Worm (Caenorhabditis elegans) whole organism, L2 larva: Measurements from ENCODE around the gene tax-6.

Experiments
- F13H6.1 ChIP-seq: sonication (generic microtip); optimal IDR thresholded peaks from 2 replicates; lab custom pipeline; 2016; ENCODE audit warnings: missing genetic modification characterization, missing compliant biosample characterization
- R02D3.7 ChIP-seq: fragments of 150-350 bp; optimal IDR thresholded peaks from 2 replicates; lab custom pipeline; 2014; ENCODE audit warnings: missing biosample characterization, missing genetic modification characterization
- ZK546.5 ChIP-seq: sonication (generic microtip); optimal IDR thresholded peaks from 2 replicates; lab custom pipeline; 2017; ENCODE audit warnings: missing biosample characterization, missing genetic modification characterization
- alr-1 ChIP-seq: fragments of 150-350 bp; optimal IDR thresholded peaks from 2 replicates; lab custom pipeline; 2014; ENCODE audit warnings: missing biosample characterization, missing genetic modification characterization
- aly-2 ChIP-seq: fragments of 150-350 bp; optimal IDR thresholded peaks from 2 replicates; lab custom pipeline; 2014; ENCODE audit warnings: missing biosample characterization, missing genetic modification characterization
- ama-1 ChIP-seq: fragments of 150-350 bp; optimal IDR thresholded peaks from 2 replicates; lab custom pipeline; 2018; ENCODE audit warnings: inconsistent platforms
- blmp-1 ChIP-seq: sonication (generic microtip); optimal IDR thresholded peaks from 2 replicates; lab custom pipeline; 2017; ENCODE audit warnings: missing genetic modification characterization, mild to moderate bottlenecking, missing compliant biosample characterization, antibody characterized with exemption, moderate library complexity; ENCODE audit not compliant: insufficient read depth
- ceh-16 ChIP-seq: fragments of 150-350 bp; optimal IDR thresholded peaks from 2 replicates; lab custom pipeline; 2014; ENCODE audit warnings: missing biosample characterization, missing genetic modification characterization
- ceh-82 ChIP-seq: fragments of 150-350 bp; optimal IDR thresholded peaks from 2 replicates; lab custom pipeline; 2014; ENCODE audit warnings: missing biosample characterization, missing genetic modification characterization
- crh-2 ChIP-seq: sonication (generic microtip); optimal IDR thresholded peaks from 2 replicates; lab custom pipeline; 2017; ENCODE audit warnings: missing biosample characterization, missing genetic modification characterization
- dmd-4 ChIP-seq: sonication (generic microtip); optimal IDR thresholded peaks from 2 replicates; lab custom pipeline; 2017; ENCODE audit warnings: missing biosample characterization, missing genetic modification characterization
- egl-27 ChIP-seq: sonication (generic microtip); optimal IDR thresholded peaks from 3 replicates; lab custom pipeline; 2017; ENCODE audit warnings: missing biosample characterization, missing genetic modification reagents, missing genetic modification characterization
- elt-1 ChIP-seq: fragments of 150-350 bp; optimal IDR thresholded peaks from 2 replicates; lab custom pipeline; 2014; ENCODE audit warnings: missing biosample characterization, missing genetic modification characterization
- gmeb-1 ChIP-seq: fragments of 150-350 bp; optimal IDR thresholded peaks from 2 replicates; lab custom pipeline; 2014; ENCODE audit warnings: missing biosample characterization, missing genetic modification characterization
- lin-11 ChIP-seq: fragments of 150-350 bp; sonication (generic microtip); optimal IDR thresholded peaks from 2 replicates; lab custom pipeline; 2014; ENCODE audit warnings: missing biosample characterization, missing genetic modification characterization, inconsistent platforms, mixed read lengths
- lin-13 ChIP-seq: fragments of 150-350 bp; optimal IDR thresholded peaks from 2 replicates; lab custom pipeline; 2014; ENCODE audit warnings: missing biosample characterization, missing genetic modification reagents, missing genetic modification characterization
- lin-39 ChIP-seq: fragments of 150-350 bp; optimal IDR thresholded peaks from 2 replicates; lab custom pipeline; 2014; ENCODE audit warnings: missing biosample characterization, missing genetic modification reagents, missing genetic modification characterization
- lsy-2 ChIP-seq, 2 experiments: fragments of 150-350 bp in 1 of 2; sonication (generic microtip) in 1 of 2; optimal IDR thresholded peaks; 2 replicates each; lab custom pipeline; 2014 to 2017; ENCODE audit warnings: missing biosample characterization in 2 of 2, missing genetic modification characterization in 2 of 2
- mab-5 ChIP-seq: fragments of 150-350 bp; optimal IDR thresholded peaks from 2 replicates; lab custom pipeline; 2014; ENCODE audit warnings: missing biosample characterization, missing genetic modification characterization
- mbf-1 ChIP-seq: sonication (generic microtip); optimal IDR thresholded peaks from 2 replicates; lab custom pipeline; 2017; ENCODE audit warnings: missing biosample characterization, missing genetic modification characterization
- mdl-1 ChIP-seq, 2 experiments: fragments of 150-350 bp in 1 of 2; sonication (generic microtip) in 1 of 2; optimal IDR thresholded peaks; 2 replicates each; lab custom pipeline; 2017; ENCODE audit warnings: missing biosample characterization in 2 of 2, missing genetic modification characterization in 2 of 2
- nhr-10 ChIP-seq: sonication (generic microtip); optimal IDR thresholded peaks from 2 replicates; lab custom pipeline; 2017; ENCODE audit warnings: missing biosample characterization, missing genetic modification characterization
- nhr-11 ChIP-seq: fragments of 150-350 bp; optimal IDR thresholded peaks from 2 replicates; lab custom pipeline; 2014; ENCODE audit warnings: missing biosample characterization, missing genetic modification characterization
- nhr-129 ChIP-seq: fragments of 150-350 bp; optimal IDR thresholded peaks from 2 replicates; lab custom pipeline; 2014; ENCODE audit warnings: missing biosample characterization, missing genetic modification characterization
- nhr-21 ChIP-seq: fragments of 150-350 bp; optimal IDR thresholded peaks from 2 replicates; lab custom pipeline; 2014; ENCODE audit warnings: missing biosample characterization, missing genetic modification characterization
- nhr-23 ChIP-seq: fragments of 150-350 bp; optimal IDR thresholded peaks from 2 replicates; lab custom pipeline; 2014; ENCODE audit warnings: missing biosample characterization, missing genetic modification reagents, missing genetic modification characterization
- nhr-25 ChIP-seq: fragments of 150-350 bp; sonication (generic microtip); optimal IDR thresholded peaks from 3 replicates; lab custom pipeline; 2014; ENCODE audit warnings: missing biosample characterization, missing genetic modification characterization
- peb-1 ChIP-seq: fragments of 150-350 bp; optimal IDR thresholded peaks from 2 replicates; lab custom pipeline; 2014; ENCODE audit warnings: missing biosample characterization, missing genetic modification characterization
- sem-4 ChIP-seq: fragments of 150-350 bp; optimal IDR thresholded peaks from 2 replicates; lab custom pipeline; 2014; ENCODE audit warnings: missing biosample characterization, missing genetic modification reagents, missing genetic modification characterization
- skn-1 ChIP-seq: sonication (generic microtip); optimal IDR thresholded peaks from 2 replicates; lab custom pipeline; 2017; ENCODE audit warnings: missing biosample characterization, missing genetic modification characterization
- sma-9 ChIP-seq, 2 experiments: fragments of 150-350 bp in 1 of 2; sonication (generic microtip) in 1 of 2; optimal IDR thresholded peaks; 2 replicates each; lab custom pipeline; 2014 to 2016; ENCODE audit warnings: missing genetic modification characterization in 2 of 2, mild to moderate bottlenecking in 1 of 2, missing biosample characterization in 1 of 2, missing compliant biosample characterization in 1 of 2, missing genetic modification reagents in 1 of 2, moderate library complexity in 1 of 2
- snpc-4 ChIP-seq: fragments of 150-350 bp; optimal IDR thresholded peaks from 2 replicates; lab custom pipeline; 2014; ENCODE audit warnings: missing biosample characterization, missing genetic modification characterization
- unc-55 ChIP-seq: fragments of 150-350 bp; sonication (generic microtip); optimal IDR thresholded peaks from 3 replicates; lab custom pipeline; 2014; ENCODE audit warnings: missing biosample characterization, missing genetic modification reagents, missing genetic modification characterization
- unc-62 ChIP-seq: fragments of 150-350 bp; optimal IDR thresholded peaks from 2 replicates; lab custom pipeline; 2014; ENCODE audit warnings: missing biosample characterization, missing genetic modification reagents, missing genetic modification characterization
- ztf-1 ChIP-seq: fragments of 200-800 bp; sonication (Bioruptor generic); conservative IDR thresholded peaks from 2 replicates; pipeline ENCODE4 v1.3.6; 2022; ENCODE audit warnings: missing genetic modification characterization, missing compliant biosample characterization
- ztf-11 ChIP-seq: sonication (generic microtip); optimal IDR thresholded peaks from 2 replicates; lab custom pipeline; 2017; ENCODE audit warnings: missing biosample characterization, missing genetic modification characterization
- ztf-4 ChIP-seq: fragments of 150-350 bp; optimal IDR thresholded peaks from 2 replicates; lab custom pipeline; 2014; ENCODE audit warnings: missing biosample characterization, missing genetic modification characterization

tax-6 gene

DNA sequence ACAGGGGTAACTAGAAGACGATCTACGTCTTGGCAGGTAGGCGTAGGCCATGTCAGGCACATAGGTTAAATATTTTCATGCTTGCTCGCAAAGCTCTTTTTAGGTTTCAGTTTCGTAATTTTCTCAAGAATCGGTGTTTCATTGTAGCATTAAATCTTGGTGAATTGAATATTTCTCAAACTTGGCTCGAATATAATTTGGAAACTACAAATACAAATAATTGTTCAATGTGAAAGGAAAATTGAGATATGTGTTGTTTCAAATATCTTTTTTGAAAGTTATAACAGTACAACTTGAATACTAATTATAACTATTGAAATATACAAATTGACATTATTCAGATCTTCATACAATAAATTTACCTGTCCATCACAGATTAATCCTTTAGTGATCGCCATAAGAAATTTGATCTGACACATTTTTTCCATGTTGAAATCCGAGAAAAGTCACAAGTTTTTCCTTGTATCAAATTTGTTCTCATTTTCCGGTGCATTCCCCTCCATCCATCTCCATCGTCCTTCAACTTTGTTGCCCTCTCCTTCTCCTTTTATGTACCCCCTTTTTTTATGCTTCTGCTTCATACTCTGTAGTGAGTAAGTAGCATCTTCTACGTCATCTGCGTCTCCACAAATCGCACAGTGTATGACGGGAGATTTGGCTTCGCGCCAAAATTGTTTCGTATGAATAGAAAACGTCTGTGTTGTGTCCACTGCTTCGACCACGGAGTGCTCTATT is 22.9 kb upstream of the tax-6 start, which contains the start of gene C02F4.5 (continued):
- TF ChIP-seq blmp-1 (tag; lab: Kevin White, UChicago) (no peak), nhr-21 (tag; lab: Kevin White, UChicago) (no peak), nhr-10 (tag; lab: Kevin White, UChicago) (no peak), mbf-1 (no peak), R02D3.7 (tag; lab: Kevin White, UChicago) (no peak), ztf-4 (tag; lab: Kevin White, UChicago) (no peak), lin-39 (tag; lab: Kevin White, UChicago) (no peak)

DNA sequence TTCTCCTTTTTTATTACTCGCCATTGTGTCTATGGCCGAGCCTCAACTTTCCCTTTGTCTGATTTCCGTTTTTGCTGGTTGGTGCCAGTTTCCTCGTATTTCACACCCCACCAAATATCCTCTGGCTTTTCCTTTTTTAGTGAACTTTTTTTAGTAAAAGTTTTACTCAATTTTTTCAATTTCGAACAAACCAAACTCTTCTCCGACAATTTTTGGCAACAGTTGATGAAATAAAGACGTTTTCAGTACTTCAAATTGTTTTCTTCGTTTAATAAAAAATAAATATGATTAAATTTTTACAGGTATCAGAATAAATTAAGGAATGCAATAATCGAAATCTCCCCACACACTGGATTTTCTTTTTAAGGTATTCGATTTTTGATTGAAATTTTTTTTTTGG is 19.7 kb upstream of the tax-6 start, which contains the start of gene cal-4:
Gene cal-4, plus strand, starts transcription at position 301 of the 400 bp plus-strand sequence.
- no peak for TF ChIP-seq ama-1
- TF ChIP-seq nhr-10 (tag; lab: Kevin White, UChicago) = no peak
- TF ChIP-seq ztf-4 (tag; lab: Kevin White, UChicago) = no peak
- TF ChIP-seq unc-62 = no peak
- no peak for TF ChIP-seq lin-39 (tag; lab: Kevin White, UChicago)
- no peak for TF ChIP-seq snpc-4 (tag; lab: Kevin White, UChicago)
- TF ChIP-seq ZK546.5 = no peak
- no peak for TF ChIP-seq sma-9 (GFP tag; optimal IDR thresholded peaks at IDR 0.05; lab: Kevin White, UChicago)
- TF ChIP-seq sma-9 (tag; optimal IDR thresholded peaks at IDR 0.05; lab: Kevin White, UChicago) = no peak
- TF ChIP-seq blmp-1 (tag; lab: Kevin White, UChicago) = no peak
- TF ChIP-seq nhr-11 (tag; lab: Kevin White, UChicago) = no peak
- TF ChIP-seq ztf-1 (GFP tag; lab: Robert Waterston, UW) = no peak

ce11 chrIV:10518652-10519051 is 17.3 kb upstream of the tax-6 start:
- no peak for TF ChIP-seq ztf-11
- no peak for TF ChIP-seq F13H6.1
- no peak for TF ChIP-seq sem-4
- TF ChIP-seq nhr-23 = no peak
- TF ChIP-seq elt-1 (tag; lab: Kevin White, UChicago) = no peak
- TF ChIP-seq nhr-11 (tag; lab: Kevin White, UChicago) = no peak
- no peak for TF ChIP-seq lsy-2 (tag; optimal IDR thresholded peaks at IDR 0.05; lab: Kevin White, UChicago)
- TF ChIP-seq aly-2 (tag; lab: Kevin White, UChicago) = no peak
- TF ChIP-seq, all 48 proteins: peak for 0

ce11 chrIV:10515128-10515527 is 13.7 kb upstream of the tax-6 start, which contains the start of gene C02F4.4:
Gene C02F4.4, minus strand, starts transcription at chrIV:10515228.
- TF ChIP-seq sem-4 = no peak
- TF ChIP-seq skn-1 = no peak
- no peak for TF ChIP-seq snpc-4 (tag; lab: Kevin White, UChicago)
- TF ChIP-seq unc-62 = no peak
- TF ChIP-seq crh-2 (tag; lab: Kevin White, UChicago) = no peak
- TF ChIP-seq peb-1 (tag; lab: Kevin White, UChicago) = no peak
- TF ChIP-seq ceh-82 (tag; lab: Kevin White, UChicago) = no peak
- no peak for TF ChIP-seq nhr-25 (tag; lab: Kevin White, UChicago)
- TF ChIP-seq dmd-4 = no peak
- TF ChIP-seq nhr-129 (tag; lab: Kevin White, UChicago) = no peak
- TF ChIP-seq aly-2 (tag; lab: Kevin White, UChicago) = no peak
- TF ChIP-seq lin-13 (GFP tag; lab: Kevin White, UChicago) = no peak
- no peak for TF ChIP-seq lin-39 (tag; lab: Kevin White, UChicago)
- TF ChIP-seq mab-5 (tag; lab: Kevin White, UChicago) = no peak
- TF ChIP-seq unc-55 (GFP tag; lab: Kevin White, UChicago) = no peak
- no peak for TF ChIP-seq gmeb-1 (tag; lab: Kevin White, UChicago)
- TF ChIP-seq lin-11 (tag; lab: Kevin White, UChicago) = no peak
- no peak for TF ChIP-seq ceh-16 (tag; lab: Kevin White, UChicago)
- no peak for TF ChIP-seq nhr-23
- no peak for TF ChIP-seq ZK546.5
- TF ChIP-seq, all 48 proteins: peak for 0

- TF ChIP-seq skn-1 (no peak), snpc-4 (tag; lab: Kevin White, UChicago) (no peak), ceh-16 (tag; lab: Kevin White, UChicago) (no peak), nhr-10 (tag; lab: Kevin White, UChicago) (no peak), sma-9 (GFP tag; optimal IDR thresholded peaks at IDR 0.05; lab: Kevin White, UChicago) (no peak), sma-9 (tag; optimal IDR thresholded peaks at IDR 0.05; lab: Kevin White, UChicago) (no peak), nhr-129 (tag; lab: Kevin White, UChicago) (no peak), ztf-11 (no peak), lin-39 (tag; lab: Kevin White, UChicago) (no peak), mdl-1 (tag; optimal IDR thresholded peaks at IDR 0.05; lab: Kevin White, UChicago) (no peak), egl-27 (no peak), crh-2 (tag; lab: Kevin White, UChicago) (no peak), lsy-2 (tag; optimal IDR thresholded peaks at IDR 0.05; lab: Kevin White, UChicago) (no peak), mbf-1 (no peak), peb-1 (tag; lab: Kevin White, UChicago) (no peak), alr-1 (tag; lab: Kevin White, UChicago) (no peak), mab-5 (tag; lab: Kevin White, UChicago) (no peak), elt-1 (tag; lab: Kevin White, UChicago) (no peak)
Observed at ce11 chrIV:10513266-10513665, 11.9 kb upstream of the tax-6 start.
